Worm (Caenorhabditis elegans) whole organism, L4 larva: ENCODE results near the gene ltah-1.1.

Experiments used
- D1046.2 ChIP-seq: fragments of 200-800 bp; sonication (Bioruptor generic); IDR thresholded peaks from 2 replicates; pipeline ENCODE4 v1.3.6; 2022; ENCODE audit warnings: missing genetic modification characterization, missing compliant biosample characterization
- F44E2.7 ChIP-seq: fragments of 200-800 bp; sonication (Bioruptor generic); IDR thresholded peaks from 2 replicates; pipeline ENCODE4 v2.1.2; 2022; ENCODE audit warnings: missing genetic modification characterization, missing compliant biosample characterization
- R02D3.7 ChIP-seq: fragments of 150-350 bp; sonication (generic microtip); optimal IDR thresholded peaks from 3 replicates; lab custom pipeline; 2014; ENCODE audit warnings: missing biosample characterization, missing genetic modification characterization
- Y105C5A.15 ChIP-seq: fragments of 200-800 bp; sonication (Bioruptor generic); IDR thresholded peaks from 2 replicates; pipeline ENCODE4 v1.3.6; 2022; ENCODE audit warnings: missing genetic modification characterization, missing compliant biosample characterization
- ZK337.2 ChIP-seq: fragments of 200-800 bp; sonication (Bioruptor generic); IDR thresholded peaks from 2 replicates; pipeline ENCODE4 v1.3.6; 2022; ENCODE audit warnings: missing genetic modification reagents, missing genetic modification characterization, missing compliant biosample characterization
- aha-1 ChIP-seq: fragments of 150-350 bp; peaks from one replicate; lab custom pipeline; 2014; ENCODE audit warnings: missing biosample characterization, missing genetic modification characterization
- ama-1 ChIP-seq: fragments of 150-350 bp; optimal IDR thresholded peaks from 2 replicates; lab custom pipeline; 2014; ENCODE audit warnings: inconsistent platforms, mixed read lengths
- ceh-32 ChIP-seq: sonication (generic microtip); optimal IDR thresholded peaks from 2 replicates; lab custom pipeline; 2016; ENCODE audit warnings: mild to moderate bottlenecking, missing genetic modification characterization, missing compliant biosample characterization; ENCODE audit not compliant: poor library complexity
- ceh-82 ChIP-seq: sonication (generic microtip); optimal IDR thresholded peaks from 2 replicates; lab custom pipeline; 2017; ENCODE audit warnings: missing biosample characterization, missing genetic modification characterization
- ces-1 ChIP-seq: fragments of 150-350 bp; sonication (generic microtip); optimal IDR thresholded peaks from 4 replicates; lab custom pipeline; 2014; ENCODE audit warnings: missing biosample characterization, missing genetic modification reagents, missing genetic modification characterization
- cey-2 ChIP-seq: sonication (generic microtip); optimal IDR thresholded peaks from 3 replicates; lab custom pipeline; 2017; ENCODE audit warnings: missing genetic modification characterization, mild to moderate bottlenecking, missing compliant biosample characterization, antibody characterized with exemption, borderline replicate concordance; ENCODE audit not compliant: insufficient read depth
- dpl-1 ChIP-seq: fragments of 150-350 bp; optimal IDR thresholded peaks from 2 replicates; lab custom pipeline; 2014; ENCODE audit warnings: missing biosample characterization, missing genetic modification reagents, missing genetic modification characterization
- egl-27 ChIP-seq: sonication (generic microtip); optimal IDR thresholded peaks from 3 replicates; lab custom pipeline; 2017; ENCODE audit warnings: missing biosample characterization, missing genetic modification reagents, missing genetic modification characterization
- gei-8 ChIP-seq: fragments of 200-800 bp; sonication (Bioruptor generic); optimal IDR thresholded peaks from 2 replicates; lab custom pipeline; 2018; ENCODE audit warnings: mild to moderate bottlenecking, missing genetic modification characterization, missing compliant biosample characterization
- hif-1 ChIP-seq, 2 experiments: sonication (generic microtip); optimal IDR thresholded peaks; 2 replicates each; lab custom pipeline; 2016 to 2017; ENCODE audit warnings: missing compliant biosample characterization in 2 of 2, missing genetic modification characterization in 2 of 2, missing genetic modification reagents in 2 of 2, missing genotype in 2 of 2, mild to moderate bottlenecking in 1 of 2
- hlh-30 ChIP-seq: sonication (generic microtip); optimal IDR thresholded peaks from 2 replicates; lab custom pipeline; 2017; ENCODE audit warnings: antibody characterized with exemption, mild to moderate bottlenecking, missing genetic modification characterization, missing compliant biosample characterization; ENCODE audit not compliant: insufficient read depth
- hmg-1.1 ChIP-seq: fragments of 200-800 bp; sonication (Bioruptor generic); IDR thresholded peaks from 2 replicates; pipeline ENCODE4 v1.3.6; 2022; ENCODE audit warnings: missing genetic modification reagents, missing genetic modification characterization, missing compliant biosample characterization
- lin-1 ChIP-seq: fragments of 200-800 bp; sonication (Bioruptor generic); IDR thresholded peaks from 2 replicates; pipeline ENCODE4 v1.3.6; 2022; ENCODE audit warnings: missing genetic modification reagents, missing genetic modification characterization, missing compliant biosample characterization
- lsy-2 ChIP-seq, 2 experiments: fragments of 150-350 bp in 1 of 2; sonication (generic microtip) in 1 of 2; optimal IDR thresholded peaks; 2 replicates each; lab custom pipeline; 2014 to 2017; ENCODE audit warnings: missing biosample characterization in 2 of 2, missing genetic modification characterization in 2 of 2
- madf-9 ChIP-seq: fragments of 200-800 bp; sonication (Bioruptor generic); conservative IDR thresholded peaks from 2 replicates; pipeline ENCODE4 v1.3.6; 2022; ENCODE audit warnings: missing genetic modification reagents, missing genetic modification characterization, missing compliant biosample characterization
- mdl-1 ChIP-seq, 2 experiments: fragments of 150-350 bp in 1 of 2; sonication (generic microtip) in 1 of 2; optimal IDR thresholded peaks; 2 replicates each; lab custom pipeline; 2014 to 2017; ENCODE audit warnings: missing biosample characterization in 2 of 2, missing genetic modification characterization in 2 of 2
- mep-1 ChIP-seq: fragments of 150-350 bp; sonication (generic microtip); optimal IDR thresholded peaks from 3 replicates; lab custom pipeline; 2014; ENCODE audit warnings: missing biosample characterization, missing genetic modification characterization
- mes-2 ChIP-seq: sonication (generic microtip); optimal IDR thresholded peaks from 2 replicates; lab custom pipeline; 2016; ENCODE audit warnings: missing genotype, mild to moderate bottlenecking, missing genetic modification characterization, missing compliant biosample characterization; ENCODE audit not compliant: poor library complexity, severe bottlenecking
- nhr-102 ChIP-seq: sonication (generic microtip); optimal IDR thresholded peaks from 2 replicates; lab custom pipeline; 2016; ENCODE audit warnings: mild to moderate bottlenecking, missing genetic modification characterization, moderate library complexity, missing compliant biosample characterization
- nhr-111 ChIP-seq: fragments of 200-800 bp; sonication (Bioruptor generic); optimal IDR thresholded peaks from 2 replicates; lab custom pipeline; 2018; ENCODE audit warnings: mild to moderate bottlenecking, missing genetic modification characterization, missing compliant biosample characterization
- nhr-28 ChIP-seq: fragments of 150-350 bp; optimal IDR thresholded peaks from 2 replicates; lab custom pipeline; 2014; ENCODE audit warnings: missing biosample characterization, missing genetic modification characterization
- nhr-41 ChIP-seq: fragments of 200-800 bp; sonication (Bioruptor generic); IDR thresholded peaks from 2 replicates; pipeline ENCODE4 v1.3.6; 2022; ENCODE audit warnings: missing genetic modification reagents, missing genetic modification characterization, missing compliant biosample characterization
- nhr-6 ChIP-seq: fragments of 150-350 bp; optimal IDR thresholded peaks from 2 replicates; lab custom pipeline; 2014; ENCODE audit warnings: missing biosample characterization, missing genetic modification characterization
- nhr-77 ChIP-seq: fragments of 150-350 bp; optimal IDR thresholded peaks from 2 replicates; lab custom pipeline; 2014; ENCODE audit warnings: missing biosample characterization, missing genetic modification characterization
- pha-4 ChIP-seq, 2 experiments: fragments of 150-350 bp in 1 of 2; fragments of 200-800 bp in 1 of 2; sonication (Bioruptor generic) in 1 of 2; IDR thresholded peaks in 1 of 2; optimal IDR thresholded peaks in 1 of 2; 2 replicates each; pipeline versions ENCODE4 v1.3.6 to Lab custom; 2014 to 2022; ENCODE audit warnings: missing genetic modification characterization in 2 of 2, missing genetic modification reagents in 2 of 2, missing biosample characterization in 1 of 2, missing compliant biosample characterization in 1 of 2
- pqm-1 ChIP-seq: sonication (generic microtip); optimal IDR thresholded peaks from 2 replicates; lab custom pipeline; 2017; ENCODE audit warnings: missing biosample characterization, missing genetic modification characterization
- rbr-2 ChIP-seq: sonication (generic microtip); optimal IDR thresholded peaks from 2 replicates; lab custom pipeline; 2016; ENCODE audit warnings: missing genotype, missing genetic modification characterization, missing compliant biosample characterization
- set-16 ChIP-seq: fragments of 200-800 bp; sonication (Bioruptor generic); IDR thresholded peaks from 2 replicates; pipeline ENCODE4 v1.3.6; 2022; ENCODE audit warnings: missing genetic modification reagents, missing genetic modification characterization, missing compliant biosample characterization
- spr-1 ChIP-seq: sonication (generic microtip); optimal IDR thresholded peaks from 2 replicates; lab custom pipeline; 2016; ENCODE audit warnings: mild to moderate bottlenecking, missing genetic modification characterization, missing compliant biosample characterization
- spr-3 ChIP-seq: fragments of 200-800 bp; sonication (Bioruptor generic); optimal IDR thresholded peaks from 2 replicates; lab custom pipeline; 2018; ENCODE audit warnings: mild to moderate bottlenecking, missing genetic modification characterization, missing compliant biosample characterization
- unc-130 ChIP-seq: sonication (generic microtip); optimal IDR thresholded peaks from 2 replicates; lab custom pipeline; 2016; ENCODE audit warnings: missing genetic modification reagents, missing genetic modification characterization, missing compliant biosample characterization
- unc-39 ChIP-seq: sonication (generic microtip); optimal IDR thresholded peaks from 2 replicates; lab custom pipeline; 2017; ENCODE audit warnings: missing biosample characterization, missing genetic modification characterization
- vab-7 ChIP-seq: fragments of 200-800 bp; sonication (Bioruptor generic); IDR thresholded peaks from 2 replicates; pipeline ENCODE4 v1.3.6; 2022; ENCODE audit warnings: missing genetic modification reagents, missing genetic modification characterization, missing compliant biosample characterization
- zag-1 ChIP-seq: fragments of 150-350 bp; optimal IDR thresholded peaks from 2 replicates; lab custom pipeline; 2014; ENCODE audit warnings: missing biosample characterization, missing genetic modification characterization
- ztf-11 ChIP-seq: fragments of 150-350 bp; optimal IDR thresholded peaks from 2 replicates; lab custom pipeline; 2014; ENCODE audit warnings: missing biosample characterization, missing genetic modification characterization

Gene ltah-1.1

ce11 chrIV:12268272-12269045 lies 11.0 kb upstream of the ltah-1.1 start, which contains the start of the genes ppm-1.H and rpl-34:
ppm-1.H (minus strand) TSS chrIV:12268322.
rpl-34 (plus strand) TSS chrIV:12268995.
- TF ChIP-seq gei-8 (GFP tag; lab: Kevin White, UChicago) (no peak), set-16 (GFP tag; lab: Robert Waterston, UW) (no peak), ceh-82 (no peak), unc-130 (GFP tag; lab: Kevin White, UChicago) (peak; percentile 2), dpl-1 (GFP tag; lab: Kevin White, UChicago) (peak; percentile 56), ZK337.2 (no peak), rbr-2 (tag; lab: Kevin White, UChicago) (peak; percentile 54), mep-1 (tag; lab: Kevin White, UChicago) (peak; percentile 67), unc-39 (tag; lab: Kevin White, UChicago) (no peak), vab-7 (GFP tag; lab: Robert Waterston, UW) (no peak), hif-1 (tag; optimal IDR thresholded peaks at IDR 0.05; lab: Kevin White, UChicago) (peak in 1 of 2 experiments; percentile 39), F44E2.7 (GFP tag; lab: Robert Waterston, UW) (no peak), nhr-77 (tag; lab: Kevin White, UChicago) (peak; percentile 1), spr-3 (GFP tag; lab: Kevin White, UChicago) (no peak), D1046.2 (GFP tag; lab: Robert Waterston, UW) (peak; percentile 94), mes-2 (peak; percentile 78), pqm-1 (tag; lab: Kevin White, UChicago) (no peak), cey-2 (tag; lab: Kevin White, UChicago) (no peak), lsy-2 (tag; optimal IDR thresholded peaks at IDR 0.05; lab: Kevin White, UChicago) (peak; percentile 90 to 98), ztf-11 (tag; lab: Kevin White, UChicago) (no peak), madf-9 (GFP tag; lab: Robert Waterston, UW) (no peak), nhr-41 (GFP tag; lab: Robert Waterston, UW) (no peak), Y105C5A.15 (no peak), R02D3.7 (peak; percentile 66), pha-4 (GFP tag; IDR thresholded peaks at IDR 0.05; lab: Robert Waterston, UW) (no peak), pha-4 (tag; optimal IDR thresholded peaks at IDR 0.05; lab: Kevin White, UChicago) (peak; percentile 48), nhr-6 (tag; lab: Kevin White, UChicago) (peak; percentile 68), hmg-1.1 (0 out of 2 replicates have a peak, but pooled peaks have one; percentile 30), ama-1 (lab: Kevin White, UChicago) (no peak), ceh-32 (tag; lab: Kevin White, UChicago) (no peak), egl-27 (no peak), ces-1 (no peak), mdl-1 (tag; optimal IDR thresholded peaks at IDR 0.05; lab: Kevin White, UChicago) (peak in 1 of 2 experiments; percentile 43), nhr-102 (tag; lab: Kevin White, UChicago) (no peak), zag-1 (tag; lab: Kevin White, UChicago) (no peak), spr-1 (tag; lab: Kevin White, UChicago) (no peak), lin-1 (no peak), hlh-30 (tag; lab: Kevin White, UChicago) (peak; percentile 78), aha-1 (tag; lab: Kevin White, UChicago) (no peak)
- TF ChIP-seq, all 104 proteins: peak for 15

ce11 chrIV:12270392-12270791 lies 9.0 kb upstream of the ltah-1.1 start, which contains the start of gene C42C1.3:
C42C1.3 (minus strand) TSS chrIV:12270492.
- TF ChIP-seq aha-1 (tag; lab: Kevin White, UChicago) (peak; percentile 9), nhr-111 (GFP tag; lab: Kevin White, UChicago) (no peak), nhr-28 (tag; lab: Kevin White, UChicago) (no peak)
